Worm (Caenorhabditis elegans) whole organism, mixed stage, embryonic: ENCODE measurements around the gene fat-1.

Experiments used
- elt-1 ChIP-seq: sonication (generic microtip); optimal IDR thresholded peaks from 2 replicates; lab custom pipeline; 2017; ENCODE audit warnings: missing genetic modification characterization, mild to moderate bottlenecking, missing compliant biosample characterization, antibody characterized with exemption, moderate library complexity, borderline replicate concordance; ENCODE audit not compliant: insufficient read depth
- lin-13 ChIP-seq: fragments of 150-350 bp; optimal IDR thresholded peaks from 2 replicates; lab custom pipeline; 2014; ENCODE audit warnings: missing biosample characterization, missing genetic modification characterization
- snpc-4 ChIP-seq: fragments of 150-350 bp; optimal IDR thresholded peaks from 2 replicates; lab custom pipeline; 2014; ENCODE audit warnings: missing biosample characterization, missing genetic modification characterization

- TF ChIP-seq elt-1 (tag; lab: Kevin White, UChicago) (no peak), lin-13 (tag; lab: Kevin White, UChicago) (no peak), snpc-4 (tag; lab: Kevin White, UChicago) (no peak)
These were observed 15.8 kb downstream of the fat-1 start, which contains the start of gene pqn-74 for ce11 chrIV:13331285-13331684.
